Worm (Caenorhabditis elegans) whole organism, young adult: ENCODE results near the gene F26A1.3.

Experiments
- B0019.2 ChIP-seq: fragments of 200-800 bp; sonication (Bioruptor generic); conservative IDR thresholded peaks from 2 replicates; pipeline ENCODE4 v1.3.6; 2022; ENCODE audit warnings: missing genetic modification reagents, missing genetic modification characterization, missing compliant biosample characterization
- C17E4.6 ChIP-seq: fragments of 200-800 bp; sonication (Bioruptor generic); IDR thresholded peaks from 2 replicates; pipeline ENCODE4 v1.3.6; 2022; ENCODE audit warnings: missing genetic modification reagents, missing genetic modification characterization, missing compliant biosample characterization
- D2030.7 ChIP-seq: fragments of 200-800 bp; sonication (Bioruptor generic); IDR thresholded peaks from 2 replicates; pipeline ENCODE4 v1.3.6; 2022; ENCODE audit warnings: missing genetic modification reagents, missing genetic modification characterization, missing compliant biosample characterization
- F33H1.4 ChIP-seq: fragments of 200-800 bp; sonication (Bioruptor generic); IDR thresholded peaks from 2 replicates; pipeline ENCODE4 v1.3.6; 2022; ENCODE audit warnings: missing genetic modification reagents, missing genetic modification characterization, missing compliant biosample characterization
- F39B2.1 ChIP-seq: fragments of 200-800 bp; sonication (Bioruptor generic); IDR thresholded peaks from 2 replicates; pipeline ENCODE4 v1.3.6; 2022; ENCODE audit warnings: missing genetic modification reagents, missing genetic modification characterization, missing compliant biosample characterization
- F49E8.2 ChIP-seq: sonication (generic microtip); optimal IDR thresholded peaks from 3 replicates; lab custom pipeline; 2017; ENCODE audit warnings: missing genetic modification characterization, mild to moderate bottlenecking, missing compliant biosample characterization, antibody characterized with exemption, moderate library complexity; ENCODE audit not compliant: insufficient read depth
- F57C9.4 ChIP-seq: sonication (generic microtip); optimal IDR thresholded peaks from 2 replicates; lab custom pipeline; 2017; ENCODE audit warnings: mild to moderate bottlenecking, missing genetic modification characterization, missing compliant biosample characterization
- T07F8.4 ChIP-seq: sonication (generic microtip); optimal IDR thresholded peaks from 2 replicates; lab custom pipeline; 2016; ENCODE audit warnings: mild to moderate bottlenecking, missing genetic modification characterization, moderate library complexity, missing compliant biosample characterization
- T26A5.8 ChIP-seq: sonication (generic microtip); optimal IDR thresholded peaks from 2 replicates; lab custom pipeline; 2016; ENCODE audit warnings: missing genetic modification characterization, missing compliant biosample characterization
- Y53F4B.3 ChIP-seq: fragments of 200-800 bp; sonication (Bioruptor generic); IDR thresholded peaks from 2 replicates; pipeline ENCODE4 v1.3.6; 2022; ENCODE audit warnings: missing genetic modification reagents, missing genetic modification characterization, missing compliant biosample characterization
- Y56A3A.18 ChIP-seq: fragments of 200-800 bp; sonication (Bioruptor generic); IDR thresholded peaks from 2 replicates; pipeline ENCODE4 v1.3.6; 2022; ENCODE audit warnings: missing genetic modification reagents, missing genetic modification characterization, missing compliant biosample characterization
- Y67H2A.10 ChIP-seq: fragments of 200-800 bp; sonication (Bioruptor generic); conservative IDR thresholded peaks from 2 replicates; pipeline ENCODE4 v1.3.6; 2022; ENCODE audit warnings: missing genetic modification reagents, missing genetic modification characterization, missing compliant biosample characterization
- ZK185.1 ChIP-seq: sonication (generic microtip); optimal IDR thresholded peaks from 2 replicates; lab custom pipeline; 2016; ENCODE audit warnings: mild to moderate bottlenecking, missing genetic modification characterization, missing compliant biosample characterization; ENCODE audit not compliant: poor library complexity, severe bottlenecking
- aptf-2 ChIP-seq: fragments of 200-800 bp; sonication (Bioruptor generic); conservative IDR thresholded peaks from 2 replicates; pipeline ENCODE4 v1.3.6; 2022; ENCODE audit warnings: missing genetic modification reagents, missing genetic modification characterization, missing compliant biosample characterization
- ceh-27 ChIP-seq: fragments of 200-800 bp; sonication (Bioruptor generic); optimal IDR thresholded peaks from 2 replicates; lab custom pipeline; 2018; ENCODE audit warnings: mild to moderate bottlenecking, missing genetic modification characterization, moderate library complexity, missing compliant biosample characterization
- ceh-58 ChIP-seq: fragments of 200-800 bp; sonication (Bioruptor generic); IDR thresholded peaks from 2 replicates; pipeline ENCODE4 v1.3.6; 2022; ENCODE audit warnings: missing genetic modification characterization, missing compliant biosample characterization
- dpl-1 ChIP-seq: fragments of 150-350 bp; optimal IDR thresholded peaks from 2 replicates; lab custom pipeline; 2014; ENCODE audit warnings: missing biosample characterization, missing genetic modification reagents, missing genetic modification characterization
- efl-1 ChIP-seq: fragments of 150-350 bp; optimal IDR thresholded peaks from 2 replicates; lab custom pipeline; 2014; ENCODE audit warnings: missing biosample characterization, missing genetic modification reagents, missing genetic modification characterization
- fkh-3 ChIP-seq: sonication (generic microtip); optimal IDR thresholded peaks from 2 replicates; lab custom pipeline; 2016; ENCODE audit warnings: mild to moderate bottlenecking, missing genetic modification characterization, missing compliant biosample characterization
- him-1 ChIP-seq: sonication (generic microtip); optimal IDR thresholded peaks from 2 replicates; lab custom pipeline; 2016; ENCODE audit warnings: missing genotype, missing genetic modification reagents, missing genetic modification characterization, missing compliant biosample characterization
- hmg-1.2 ChIP-seq: fragments of 200-800 bp; sonication (Bioruptor generic); IDR thresholded peaks from 2 replicates; pipeline ENCODE4 v1.3.6; 2022; ENCODE audit warnings: missing genetic modification reagents, missing genetic modification characterization, missing compliant biosample characterization
- lin-54 ChIP-seq: fragments of 200-800 bp; sonication (Bioruptor generic); optimal IDR thresholded peaks from 2 replicates; lab custom pipeline; 2018; ENCODE audit warnings: mild to moderate bottlenecking, missing genetic modification characterization, missing compliant biosample characterization
- lsl-1 ChIP-seq: fragments of 200-800 bp; sonication (Bioruptor generic); optimal IDR thresholded peaks from 2 replicates; lab custom pipeline; 2018; ENCODE audit warnings: mild to moderate bottlenecking, missing genetic modification characterization, moderate library complexity, missing compliant biosample characterization
- madf-6 ChIP-seq: fragments of 200-800 bp; sonication (Bioruptor generic); IDR thresholded peaks from 2 replicates; pipeline ENCODE4 v1.3.6; 2022; ENCODE audit warnings: missing genetic modification reagents, missing genetic modification characterization, missing compliant biosample characterization
- madf-8 ChIP-seq: fragments of 200-800 bp; sonication (Bioruptor generic); conservative IDR thresholded peaks from 2 replicates; pipeline ENCODE4 v1.3.6; 2022; ENCODE audit warnings: missing genetic modification reagents, missing genetic modification characterization, missing compliant biosample characterization
- nfyb-1 ChIP-seq: fragments of 200-800 bp; sonication (Bioruptor generic); IDR thresholded peaks from 2 replicates; pipeline ENCODE4 v1.3.6; 2022; ENCODE audit warnings: missing genetic modification reagents, missing genetic modification characterization, missing compliant biosample characterization
- nhr-80 ChIP-seq: sonication (generic microtip); optimal IDR thresholded peaks from 2 replicates; lab custom pipeline; 2016; ENCODE audit warnings: missing genetic modification characterization, missing compliant biosample characterization
- pbrm-1 ChIP-seq: fragments of 200-800 bp; sonication (Bioruptor generic); IDR thresholded peaks from 2 replicates; pipeline ENCODE4 v1.3.6; 2022; ENCODE audit warnings: missing genetic modification reagents, missing genetic modification characterization, missing compliant biosample characterization
- pha-4 ChIP-seq: fragments of 150-350 bp; sonication (generic microtip); optimal IDR thresholded peaks from 2 replicates; lab custom pipeline; 2014; ENCODE audit warnings: missing biosample characterization, missing genetic modification reagents, missing genetic modification characterization
- rcor-1 ChIP-seq: fragments of 200-800 bp; sonication (Bioruptor generic); IDR thresholded peaks from 2 replicates; pipeline ENCODE4 v1.3.6; 2022; ENCODE audit warnings: missing genetic modification reagents, missing genetic modification characterization, missing compliant biosample characterization
- rec-8 ChIP-seq, 2 experiments: sonication (generic microtip); optimal IDR thresholded peaks; 2 replicates each; lab custom pipeline; 2016; ENCODE audit warnings: mild to moderate bottlenecking in 2 of 2, missing genetic modification characterization in 2 of 2, missing genetic modification reagents in 2 of 2, missing genotype in 2 of 2, missing biosample characterization in 1 of 2, missing compliant biosample characterization in 1 of 2, moderate library complexity in 1 of 2
- sdz-38 ChIP-seq: sonication (generic microtip); optimal IDR thresholded peaks from 2 replicates; lab custom pipeline; 2016; ENCODE audit warnings: missing genotype, missing genetic modification characterization, missing compliant biosample characterization
- snpc-1.3 ChIP-seq: sonication (generic microtip); optimal IDR thresholded peaks from 2 replicates; lab custom pipeline; 2017; ENCODE audit warnings: missing genetic modification characterization, mild to moderate bottlenecking, missing compliant biosample characterization, antibody characterized with exemption, moderate library complexity, missing genotype, missing genetic modification reagents; ENCODE audit not compliant: insufficient read depth
- snpc-3.4 ChIP-seq: sonication (generic microtip); optimal IDR thresholded peaks from 2 replicates; lab custom pipeline; 2017; ENCODE audit warnings: missing genetic modification characterization, mild to moderate bottlenecking, missing compliant biosample characterization, antibody characterized with exemption, moderate library complexity, missing genotype, missing genetic modification reagents
- xnd-1 ChIP-seq: sonication (generic microtip); optimal IDR thresholded peaks from 2 replicates; lab custom pipeline; 2016; ENCODE audit warnings: missing genotype, missing genetic modification reagents, missing genetic modification characterization, missing compliant biosample characterization
- zim-3 ChIP-seq: sonication (generic microtip); optimal IDR thresholded peaks from 2 replicates; lab custom pipeline; 2017; ENCODE audit warnings: mild to moderate bottlenecking, missing genetic modification characterization, moderate library complexity, missing compliant biosample characterization

F26A1.3 gene

DNA sequence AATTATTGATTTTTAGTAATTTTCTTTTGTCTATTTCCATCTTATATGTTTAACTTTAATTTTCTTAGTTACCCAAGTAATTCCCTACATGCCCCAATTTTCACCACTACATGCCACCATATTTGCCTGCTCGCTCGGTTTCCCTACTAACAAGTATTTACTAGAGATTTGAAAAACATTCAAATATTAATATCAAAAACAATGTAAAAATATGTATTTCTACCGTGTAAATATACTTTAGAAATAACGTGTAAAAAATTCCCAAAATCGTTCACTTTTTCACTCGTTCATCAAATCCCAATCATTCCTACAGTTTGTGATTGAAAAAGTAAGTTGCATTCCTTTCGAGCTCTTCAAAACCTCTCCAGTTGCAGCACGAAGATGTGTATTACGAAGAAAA, at the start of gene F26A1.3:
F26A1.3 (plus strand) TSS at position 301 of the 400 bp plus-strand sequence.
- TF ChIP-seq zim-3 (tag; lab: Kevin White, UChicago) = no peak
- TF ChIP-seq sdz-38 (tag; lab: Kevin White, UChicago) = no peak
- TF ChIP-seq ZK185.1 (tag; lab: Kevin White, UChicago) = no peak
- no peak for TF ChIP-seq F57C9.4 (tag; lab: Kevin White, UChicago)
- TF ChIP-seq F33H1.4 (GFP tag; lab: Robert Waterston, UW) = no peak
- no peak for TF ChIP-seq snpc-3.4
- TF ChIP-seq Y56A3A.18 (GFP tag; lab: Robert Waterston, UW) = no peak
- no peak for TF ChIP-seq nfyb-1 (GFP tag; lab: Robert Waterston, UW)
- no peak for TF ChIP-seq ceh-27 (GFP tag; lab: Kevin White, UChicago)

DNA sequence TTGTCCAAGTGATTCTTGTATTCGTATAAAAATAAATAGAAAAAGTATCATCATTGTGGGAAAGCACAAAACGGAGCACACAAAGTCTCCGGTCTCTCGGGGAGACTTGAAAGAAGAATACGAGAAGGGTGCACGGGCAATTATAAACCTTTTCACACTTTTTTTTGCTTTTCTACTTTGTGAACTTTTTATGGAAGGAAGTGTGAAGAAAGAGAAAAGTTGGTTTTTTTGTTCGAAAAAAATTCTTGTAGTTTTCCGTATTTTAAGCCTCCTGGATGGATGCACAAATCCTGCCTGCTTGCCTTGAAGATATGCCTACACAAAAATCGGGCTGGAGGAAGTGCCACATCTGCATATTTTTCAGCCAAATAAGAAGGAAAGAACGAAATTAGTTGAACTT, 48.7 kb upstream of the F26A1.3 start, which contains the start of gene B0393.7:
B0393.7 (minus strand) TSS at position 101 of the 400 bp plus-strand sequence.
- TF ChIP-seq aptf-2 (GFP tag; lab: Robert Waterston, UW) = no peak
- TF ChIP-seq F39B2.1 = no peak
- no peak for TF ChIP-seq dpl-1 (GFP tag; lab: Kevin White, UChicago)
- no peak for TF ChIP-seq F49E8.2 (tag; lab: Kevin White, UChicago)
- TF ChIP-seq rec-8 (tag; optimal IDR thresholded peaks at IDR 0.05; lab: Kevin White, UChicago) = no peak
- no peak for TF ChIP-seq B0019.2 (GFP tag; lab: Robert Waterston, UW)
- no peak for TF ChIP-seq Y53F4B.3 (GFP tag; lab: Robert Waterston, UW)
- no peak for TF ChIP-seq Y67H2A.10 (GFP tag; lab: Robert Waterston, UW)
- no peak for TF ChIP-seq ceh-27 (GFP tag; lab: Kevin White, UChicago)
- no peak for TF ChIP-seq pha-4 (tag; lab: Kevin White, UChicago)
- no peak for TF ChIP-seq ceh-58
- no peak for TF ChIP-seq zim-3 (tag; lab: Kevin White, UChicago)
- no peak for TF ChIP-seq T26A5.8 (tag; lab: Kevin White, UChicago)
- no peak for TF ChIP-seq Y56A3A.18 (GFP tag; lab: Robert Waterston, UW)
- no peak for TF ChIP-seq T07F8.4 (tag; lab: Kevin White, UChicago)

DNA sequence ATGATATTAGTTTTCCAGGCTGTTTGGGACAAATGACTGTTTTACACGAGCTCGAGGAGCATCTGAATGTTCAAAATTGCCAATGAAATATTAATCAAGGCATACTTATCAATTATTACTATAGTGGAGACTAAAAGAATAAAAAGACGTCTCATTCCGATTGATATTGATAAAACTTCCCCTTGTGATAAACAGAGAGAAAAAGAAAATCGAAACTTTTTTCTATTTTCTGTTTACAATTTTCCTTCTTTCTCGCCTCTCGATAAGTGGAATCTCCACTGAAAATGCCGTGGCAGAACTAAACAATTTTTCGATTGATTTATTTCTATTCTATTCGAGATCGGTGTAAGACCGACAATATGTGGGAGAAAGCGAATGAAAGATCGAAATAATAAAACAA, 46.9 kb upstream of the F26A1.3 start, which contains the start of gene B0393.9:
B0393.9 (minus strand) TSS at position 303 of the 400 bp plus-strand sequence.
- no peak for TF ChIP-seq fkh-3 (tag; lab: Kevin White, UChicago)
- peak; percentile 20 for TF ChIP-seq nhr-80 (tag; lab: Kevin White, UChicago)
- TF ChIP-seq, all 124 proteins: peak for 1

DNA sequence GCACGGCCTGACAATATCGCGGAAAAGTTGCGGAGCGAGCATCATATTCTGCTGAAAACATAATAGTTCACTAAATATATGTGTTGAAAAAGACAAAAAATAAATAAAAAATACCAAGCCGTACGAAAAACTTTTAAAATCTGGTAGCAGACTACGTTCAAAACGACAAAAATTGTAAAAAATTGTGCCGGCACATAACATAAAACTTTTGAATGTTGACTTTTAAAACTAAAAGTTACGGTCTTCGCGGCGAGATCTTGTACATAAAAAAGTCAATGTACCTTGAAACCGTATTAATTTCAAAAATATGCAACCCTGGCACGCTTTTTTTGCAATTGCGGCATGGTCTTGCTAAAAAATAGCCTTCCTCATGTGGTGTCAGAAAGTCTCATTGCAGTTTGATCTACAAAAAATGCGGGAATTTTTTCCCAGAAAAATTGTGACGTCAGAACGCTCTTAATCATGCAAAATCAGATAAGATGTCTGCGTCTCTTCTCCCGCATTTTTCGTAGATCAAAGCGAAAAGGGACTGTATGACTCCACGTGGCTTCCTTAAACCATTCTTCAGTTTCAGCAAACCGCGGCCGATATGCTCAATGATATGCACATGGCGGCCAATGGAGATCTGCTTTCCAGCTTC, 44.6 kb upstream of the F26A1.3 start, which contains the start of the genes gex-5 and C38D4.10:
gex-5 (minus strand) TSS at position 51 of the 640 bp plus-strand sequence.
C38D4.10 (plus strand) TSS at position 590 of the 640 bp plus-strand sequence.
- TF ChIP-seq madf-6 = peak; percentile 88
- peak; percentile 53; the same call in 1 of the 2 replicates for TF ChIP-seq C17E4.6 (GFP tag; lab: Robert Waterston, UW)
- TF ChIP-seq pbrm-1 (GFP tag; lab: Robert Waterston, UW) = 0 out of 2 replicates have a peak, but pooled peaks have one; percentile 21
- 0 out of 2 replicates have a peak, but pooled peaks have one; percentile 12 for TF ChIP-seq rcor-1 (GFP tag; lab: Robert Waterston, UW)
- peak; percentile 56 for TF ChIP-seq madf-8
- peak; percentile 43 for TF ChIP-seq lin-54 (GFP tag; lab: Kevin White, UChicago)
- TF ChIP-seq dpl-1 (GFP tag; lab: Kevin White, UChicago) = peak; percentile 24
- TF ChIP-seq hmg-1.2 (GFP tag; lab: Robert Waterston, UW) = peak; percentile 24; the same call in 1 of the 2 replicates
- peak; percentile 12 for TF ChIP-seq snpc-1.3
- TF ChIP-seq efl-1 (GFP tag; lab: Kevin White, UChicago) = peak; percentile 63
- TF ChIP-seq D2030.7 (GFP tag; lab: Robert Waterston, UW) = peak; percentile 62
- TF ChIP-seq aptf-2 (GFP tag; lab: Robert Waterston, UW) = 0 out of 2 replicates have a peak, but pooled peaks have one; percentile 25
- peak; percentile 73 for TF ChIP-seq xnd-1
- peak; percentile 12 for TF ChIP-seq him-1 (tag; lab: Kevin White, UChicago)
- TF ChIP-seq F33H1.4 (GFP tag; lab: Robert Waterston, UW) = peak; percentile 77
- peak; percentile 78 for TF ChIP-seq lsl-1 (GFP tag; lab: Kevin White, UChicago)
